Fruit fly (Drosophila melanogaster) whole organism, adult: ENCODE measurements around the gene hth.

Source experiments
- CG11617 ChIP-seq: fragments of 200-800 bp; sonication (Bioruptor generic); optimal IDR thresholded peaks from 2 replicates; lab custom pipeline; 2017; ENCODE audit warnings: mild to moderate bottlenecking, missing biosample characterization, missing genetic modification reagents, missing genetic modification characterization
- CG12768 ChIP-seq: fragments of 200-800 bp; sonication (Bioruptor generic); optimal IDR thresholded peaks from 2 replicates; lab custom pipeline; 2017; ENCODE audit warnings: missing biosample characterization, missing genetic modification characterization, mild to moderate bottlenecking, moderate library complexity, missing genetic modification reagents
- CG14711 ChIP-seq: fragments of 200-800 bp; sonication (Bioruptor generic); optimal IDR thresholded peaks from 2 replicates; lab custom pipeline; 2018; ENCODE audit warnings: missing biosample characterization, mild to moderate bottlenecking, missing genetic modification characterization, moderate library complexity
- CG1620 ChIP-seq: fragments of 200-800 bp; sonication (Bioruptor generic); optimal IDR thresholded peaks from 2 replicates; lab custom pipeline; 2016; ENCODE audit warnings: missing biosample characterization, missing genetic modification characterization
- CG33017 ChIP-seq: fragments of 200-800 bp; sonication (Bioruptor generic); optimal IDR thresholded peaks from 2 replicates; lab custom pipeline; 2018; ENCODE audit warnings: missing biosample characterization, mild to moderate bottlenecking, missing genetic modification characterization, moderate library complexity
- CG5204 ChIP-seq: fragments of 200-800 bp; sonication (Bioruptor generic); optimal IDR thresholded peaks from 2 replicates; lab custom pipeline; 2016; ENCODE audit warnings: missing biosample characterization, missing genetic modification characterization
- CG7045 ChIP-seq: fragments of 200-800 bp; sonication (Bioruptor generic); optimal IDR thresholded peaks from 2 replicates; lab custom pipeline; 2017; ENCODE audit warnings: missing biosample characterization, mild to moderate bottlenecking, missing genetic modification characterization
- CG7101 ChIP-seq: fragments of 200-800 bp; sonication (Bioruptor generic); optimal IDR thresholded peaks from 2 replicates; lab custom pipeline; 2018; ENCODE audit warnings: missing biosample characterization, mild to moderate bottlenecking, missing genetic modification characterization, moderate library complexity
- Clk ChIP-seq: fragments of 200-800 bp; sonication (Bioruptor generic); optimal IDR thresholded peaks from 2 replicates; lab custom pipeline; 2017; ENCODE audit warnings: missing biosample characterization, missing genetic modification characterization
- Crg-1 ChIP-seq: fragments of 200-800 bp; sonication (Bioruptor generic); optimal IDR thresholded peaks from 2 replicates; lab custom pipeline; 2016; ENCODE audit warnings: missing biosample characterization, missing genetic modification characterization
- Hr96 ChIP-seq: fragments of 200-800 bp; sonication (Bioruptor generic); optimal IDR thresholded peaks from 2 replicates; lab custom pipeline; 2016; ENCODE audit warnings: missing biosample characterization, missing genetic modification characterization
- Mnt ChIP-seq: fragments of 200-800 bp; sonication (Bioruptor generic); optimal IDR thresholded peaks from 2 replicates; lab custom pipeline; 2016; ENCODE audit warnings: missing biosample characterization, mild to moderate bottlenecking, missing genetic modification characterization
- bab1 ChIP-seq: fragments of 200-800 bp; sonication (Bioruptor generic); optimal IDR thresholded peaks from 3 replicates; lab custom pipeline; 2019; ENCODE audit warnings: missing biosample characterization, mild to moderate bottlenecking, missing genetic modification characterization, moderate library complexity
- cic ChIP-seq: fragments of 200-800 bp; sonication (Bioruptor generic); optimal IDR thresholded peaks from 2 replicates; lab custom pipeline; 2017; ENCODE audit warnings: missing biosample characterization, mild to moderate bottlenecking, missing genetic modification characterization, moderate library complexity
- cnc ChIP-seq, 2 experiments: fragments of >200 bp; optimal IDR thresholded peaks; 2 replicates each; lab custom pipeline; 2017
- kay ChIP-seq: fragments of 200-800 bp; sonication (Bioruptor generic); peaks from one replicate; lab custom pipeline; 2016; ENCODE audit warnings: missing biosample characterization, missing genetic modification characterization, borderline replicate concordance
- ovo ChIP-seq: fragments of 200-800 bp; sonication (Bioruptor generic); optimal IDR thresholded peaks from 2 replicates; lab custom pipeline; 2016; ENCODE audit warnings: missing biosample characterization, missing genetic modification characterization
- pad ChIP-seq: fragments of 200-800 bp; sonication (Bioruptor generic); optimal IDR thresholded peaks from 3 replicates; lab custom pipeline; 2017; ENCODE audit warnings: missing biosample characterization, missing genetic modification characterization, mild to moderate bottlenecking, moderate library complexity, missing genetic modification reagents
- tj ChIP-seq: fragments of 200-800 bp; sonication (Bioruptor generic); optimal IDR thresholded peaks from 3 replicates; lab custom pipeline; 2017; ENCODE audit warnings: missing biosample characterization, mild to moderate bottlenecking, missing genetic modification characterization, moderate library complexity
- toe ChIP-seq: fragments of 200-800 bp; sonication (Bioruptor generic); optimal IDR thresholded peaks from 2 replicates; lab custom pipeline; 2016; ENCODE audit warnings: missing biosample characterization, missing genetic modification characterization

Gene hth

dm6 chr3R:10639468-10639867 lies at the start of gene hth:
Gene hth (minus strand): TSS chr3R:10639568.
- TF ChIP-seq CG7045 (no peak), CG33017 (no peak), CG11617 (GFP tag; lab: Kevin White, UChicago) (no peak), kay (no peak), Hr96 (GFP tag; lab: Kevin White, UChicago) (no peak), Crg-1 (GFP tag; lab: Kevin White, UChicago) (no peak), Clk (GFP tag; lab: Kevin White, UChicago) (no peak), Mnt (GFP tag; lab: Kevin White, UChicago) (no peak), bab1 (GFP tag; lab: Kevin White, UChicago) (no peak), CG1620 (GFP tag; lab: Kevin White, UChicago) (no peak), cnc (optimal IDR thresholded peaks at IDR 0.05; lab: Kevin White, UChicago) (no peak), CG14711 (tag; lab: Kevin White, UChicago) (no peak), CG5204 (GFP tag; lab: Kevin White, UChicago) (no peak), pad (GFP tag; lab: Kevin White, UChicago) (no peak)

dm6 chr3R:10688835-10689234 lies 49.5 kb upstream of the hth start:
- TF ChIP-seq Crg-1 (GFP tag; lab: Kevin White, UChicago) (no peak), tj (GFP tag; lab: Kevin White, UChicago) (no peak), cnc (optimal IDR thresholded peaks at IDR 0.05; lab: Kevin White, UChicago) (no peak), CG1620 (GFP tag; lab: Kevin White, UChicago) (no peak), CG5204 (GFP tag; lab: Kevin White, UChicago) (no peak), CG12768 (GFP tag; lab: Kevin White, UChicago) (no peak), CG11617 (GFP tag; lab: Kevin White, UChicago) (no peak), CG7101 (tag; lab: Kevin White, UChicago) (no peak), toe (GFP tag; lab: Kevin White, UChicago) (no peak), CG14711 (tag; lab: Kevin White, UChicago) (no peak), Hr96 (GFP tag; lab: Kevin White, UChicago) (no peak), bab1 (GFP tag; lab: Kevin White, UChicago) (no peak)

- TF ChIP-seq CG5204 (GFP tag; lab: Kevin White, UChicago) (no peak), CG33017 (no peak), CG11617 (GFP tag; lab: Kevin White, UChicago) (no peak), kay (no peak)
Observed at dm6 chr3R:10688160-10688559, 48.8 kb upstream of the hth start.

dm6 chr3R:10687312-10687711 lies 47.9 kb upstream of the hth start:
- TF ChIP-seq CG1620 (GFP tag; lab: Kevin White, UChicago), result no peak
- no peak for TF ChIP-seq CG14711 (tag; lab: Kevin White, UChicago)

dm6 chr3R:10686307-10687094 lies 47.1 kb upstream of the hth start, which contains the start of gene Skel:
Gene Skel (plus strand): TSS chr3R:10686943.
- TF ChIP-seq CG5204 (GFP tag; lab: Kevin White, UChicago), result no peak
- TF ChIP-seq cic, result no peak
- no peak for TF ChIP-seq Crg-1 (GFP tag; lab: Kevin White, UChicago)
- TF ChIP-seq Hr96 (GFP tag; lab: Kevin White, UChicago), result no peak
- no peak for TF ChIP-seq CG12768 (GFP tag; lab: Kevin White, UChicago)
- TF ChIP-seq CG11617 (GFP tag; lab: Kevin White, UChicago), result no peak
- no peak for TF ChIP-seq kay
- TF ChIP-seq Mnt (GFP tag; lab: Kevin White, UChicago), result no peak
- no peak for TF ChIP-seq CG7101 (tag; lab: Kevin White, UChicago)
- no peak for TF ChIP-seq Clk (GFP tag; lab: Kevin White, UChicago)
- no peak for TF ChIP-seq bab1 (GFP tag; lab: Kevin White, UChicago)
- no peak for TF ChIP-seq CG1620 (GFP tag; lab: Kevin White, UChicago)
- no peak for TF ChIP-seq CG7045
- no peak for TF ChIP-seq toe (GFP tag; lab: Kevin White, UChicago)
- TF ChIP-seq CG33017, result no peak
- no peak for TF ChIP-seq CG14711 (tag; lab: Kevin White, UChicago)
- TF ChIP-seq tj (GFP tag; lab: Kevin White, UChicago), result no peak
- no peak for TF ChIP-seq pad (GFP tag; lab: Kevin White, UChicago)
- no peak for TF ChIP-seq ovo (GFP tag; lab: Kevin White, UChicago)

- TF ChIP-seq cic (no peak), cnc (optimal IDR thresholded peaks at IDR 0.05; lab: Kevin White, UChicago) (no peak), Clk (GFP tag; lab: Kevin White, UChicago) (no peak), CG11617 (GFP tag; lab: Kevin White, UChicago) (no peak), CG33017 (no peak), CG5204 (GFP tag; lab: Kevin White, UChicago) (no peak), Hr96 (GFP tag; lab: Kevin White, UChicago) (no peak), CG1620 (GFP tag; lab: Kevin White, UChicago) (no peak), toe (GFP tag; lab: Kevin White, UChicago) (no peak), Mnt (GFP tag; lab: Kevin White, UChicago) (no peak), bab1 (GFP tag; lab: Kevin White, UChicago) (no peak), Crg-1 (GFP tag; lab: Kevin White, UChicago) (no peak), tj (GFP tag; lab: Kevin White, UChicago) (no peak), CG7101 (tag; lab: Kevin White, UChicago) (no peak), ovo (GFP tag; lab: Kevin White, UChicago) (no peak), CG12768 (GFP tag; lab: Kevin White, UChicago) (no peak)
Observed at dm6 chr3R:10684284-10684683, 44.9 kb upstream of the hth start.
